Worm (Caenorhabditis elegans) whole organism, L1 larva: Measurements from ENCODE around the gene nhr-119.

Experiments
- C04F5.9 ChIP-seq: sonication (generic microtip); optimal IDR thresholded peaks from 2 replicates; lab custom pipeline; 2016; ENCODE audit warnings: missing genetic modification characterization, missing compliant biosample characterization
- Y116A8C.19 ChIP-seq: sonication (generic microtip); optimal IDR thresholded peaks from 2 replicates; lab custom pipeline; 2016; ENCODE audit warnings: missing compliant biosample characterization, missing genetic modification characterization, borderline replicate concordance
- blmp-1 ChIP-seq: fragments of 150-350 bp; optimal IDR thresholded peaks from 2 replicates; lab custom pipeline; 2014; ENCODE audit warnings: missing biosample characterization, missing genetic modification characterization
- ceh-8 ChIP-seq: fragments of 200-800 bp; sonication (Bioruptor generic); optimal IDR thresholded peaks from 2 replicates; lab custom pipeline; 2018; ENCODE audit warnings: mild to moderate bottlenecking, missing genetic modification characterization, moderate library complexity, missing compliant biosample characterization
- ceh-82 ChIP-seq, 3 experiments: fragments of 150-350 bp in 1 of 3; sonication (generic microtip) in 2 of 3; optimal IDR thresholded peaks; 2 replicates each; lab custom pipeline; 2014 to 2017; ENCODE audit warnings: missing biosample characterization in 3 of 3, missing genetic modification characterization in 3 of 3
- ceh-88 ChIP-seq: fragments of 200-800 bp; sonication (Bioruptor generic); IDR thresholded peaks from 2 replicates; pipeline ENCODE4 v1.3.6; 2022; ENCODE audit warnings: missing genetic modification characterization, missing compliant biosample characterization
- dpl-1 ChIP-seq, 3 experiments: fragments of 150-350 bp in 2 of 3; sonication (generic microtip) in 1 of 3; optimal IDR thresholded peaks; 2 replicates each; lab custom pipeline; 2014 to 2017; ENCODE audit warnings: missing biosample characterization in 3 of 3, missing genetic modification characterization in 3 of 3, missing genetic modification reagents in 3 of 3
- dsc-1 ChIP-seq: sonication (generic microtip); optimal IDR thresholded peaks from 2 replicates; lab custom pipeline; 2016; ENCODE audit warnings: mild to moderate bottlenecking, missing genetic modification characterization, missing compliant biosample characterization
- efl-1 ChIP-seq, 4 experiments: fragments of 150-350 bp; optimal IDR thresholded peaks in 3 of 4; peaks in 1 of 4; 1 replicate in 1 of 4; 2 replicates in 3 of 4; lab custom pipeline; 2014; ENCODE audit warnings: missing biosample characterization in 2 of 4, missing genetic modification characterization in 2 of 4, missing genetic modification reagents in 2 of 4
- efl-3 ChIP-seq: fragments of 200-800 bp; sonication (Bioruptor generic); optimal IDR thresholded peaks from 2 replicates; lab custom pipeline; 2018; ENCODE audit warnings: mild to moderate bottlenecking, missing genetic modification characterization, missing compliant biosample characterization
- egl-13 ChIP-seq: sonication (generic microtip); optimal IDR thresholded peaks from 2 replicates; lab custom pipeline; 2016; ENCODE audit warnings: missing genotype, missing genetic modification reagents, missing genetic modification characterization, missing compliant biosample characterization
- egl-27 ChIP-seq, 2 experiments: fragments of 150-350 bp in 1 of 2; sonication (generic microtip); optimal IDR thresholded peaks; 3 replicates each; lab custom pipeline; 2017 to 2018; ENCODE audit warnings: missing biosample characterization in 2 of 2, missing genetic modification characterization in 2 of 2, missing genetic modification reagents in 2 of 2
- elt-2 ChIP-seq: sonication (generic microtip); optimal IDR thresholded peaks from 2 replicates; lab custom pipeline; 2016; ENCODE audit warnings: missing genetic modification characterization, mild to moderate bottlenecking, inconsistent platforms, missing compliant biosample characterization, missing genetic modification reagents
- ets-5 ChIP-seq: fragments of 200-800 bp; sonication (Bioruptor generic); IDR thresholded peaks from 2 replicates; pipeline ENCODE4 v1.3.6; 2022; ENCODE audit warnings: missing genetic modification characterization, missing compliant biosample characterization
- fkh-10 ChIP-seq: sonication (generic microtip); optimal IDR thresholded peaks from 2 replicates; lab custom pipeline; 2017; ENCODE audit warnings: missing biosample characterization, missing genetic modification reagents, missing genetic modification characterization
- fkh-8 ChIP-seq: sonication (generic microtip); optimal IDR thresholded peaks from 2 replicates; lab custom pipeline; 2016; ENCODE audit warnings: mild to moderate bottlenecking, missing genetic modification characterization, missing compliant biosample characterization
- isw-1 ChIP-seq: fragments of 200-800 bp; sonication (Bioruptor generic); IDR thresholded peaks from 2 replicates; pipeline ENCODE4 v1.3.6; 2022; ENCODE audit warnings: missing genetic modification characterization, missing compliant biosample characterization
- jun-1 ChIP-seq: fragments of 150-350 bp; optimal IDR thresholded peaks from 2 replicates; lab custom pipeline; 2014; ENCODE audit warnings: missing biosample characterization, missing genetic modification reagents, missing genetic modification characterization
- lin-13 ChIP-seq: fragments of 150-350 bp; optimal IDR thresholded peaks from 2 replicates; lab custom pipeline; 2014; ENCODE audit warnings: missing biosample characterization, missing genetic modification reagents, missing genetic modification characterization
- lin-14 ChIP-seq: fragments of 200-800 bp; sonication (Bioruptor generic); optimal IDR thresholded peaks from 2 replicates; lab custom pipeline; 2018; ENCODE audit warnings: mild to moderate bottlenecking, missing genetic modification characterization, moderate library complexity, missing compliant biosample characterization
- lin-35 ChIP-seq, 2 experiments: fragments of 150-350 bp; optimal IDR thresholded peaks; 2 replicates each; lab custom pipeline; 2014; ENCODE audit warnings: missing biosample characterization in 2 of 2, missing genetic modification characterization in 2 of 2, missing genetic modification reagents in 2 of 2
- lsy-2 ChIP-seq, 2 experiments: fragments of 150-350 bp; optimal IDR thresholded peaks; 2 replicates each; lab custom pipeline; 2014; ENCODE audit warnings: missing biosample characterization in 2 of 2, missing genetic modification characterization in 2 of 2
- mab-9 ChIP-seq: fragments of 200-800 bp; sonication (Bioruptor generic); IDR thresholded peaks from 2 replicates; pipeline ENCODE4 v1.3.6; 2022; ENCODE audit warnings: missing genetic modification reagents, missing genetic modification characterization, missing compliant biosample characterization
- mep-1 ChIP-seq: fragments of 150-350 bp; optimal IDR thresholded peaks from 2 replicates; lab custom pipeline; 2014; ENCODE audit warnings: missing biosample characterization, missing genetic modification characterization
- nhr-11 ChIP-seq: fragments of 150-350 bp; optimal IDR thresholded peaks from 2 replicates; lab custom pipeline; 2014; ENCODE audit warnings: missing biosample characterization, missing genetic modification characterization
- nhr-19 ChIP-seq: fragments of 200-800 bp; sonication (Bioruptor generic); conservative IDR thresholded peaks from 2 replicates; pipeline ENCODE4 v1.3.6; 2022; ENCODE audit warnings: missing genetic modification characterization, missing compliant biosample characterization
- nhr-47 ChIP-seq: sonication (generic microtip); optimal IDR thresholded peaks from 2 replicates; lab custom pipeline; 2016; ENCODE audit warnings: mild to moderate bottlenecking, missing genetic modification characterization, moderate library complexity, missing compliant biosample characterization
- nhr-71 ChIP-seq: sonication (generic microtip); optimal IDR thresholded peaks from 2 replicates; lab custom pipeline; 2016; ENCODE audit warnings: mild to moderate bottlenecking, missing genetic modification characterization, moderate library complexity, missing compliant biosample characterization
- nhr-84 ChIP-seq: sonication (generic microtip); optimal IDR thresholded peaks from 2 replicates; lab custom pipeline; 2017; ENCODE audit warnings: missing biosample characterization, missing genetic modification characterization
- nhr-85 ChIP-seq: sonication (generic microtip); peaks from one replicate; lab custom pipeline; 2016; ENCODE audit warnings: missing genetic modification characterization, inconsistent platforms, missing compliant biosample characterization
- nhr-90 ChIP-seq: sonication (generic microtip); optimal IDR thresholded peaks from 2 replicates; lab custom pipeline; 2016; ENCODE audit warnings: mild to moderate bottlenecking, missing genetic modification characterization, missing compliant biosample characterization; ENCODE audit not compliant: poor library complexity
- pag-3 ChIP-seq: sonication (generic microtip); optimal IDR thresholded peaks from 2 replicates; lab custom pipeline; 2017; ENCODE audit warnings: missing genetic modification characterization, mild to moderate bottlenecking, missing compliant biosample characterization, antibody characterized with exemption, borderline replicate concordance; ENCODE audit not compliant: insufficient read depth
- pax-3 ChIP-seq: fragments of 200-800 bp; sonication (Bioruptor generic); optimal IDR thresholded peaks from 2 replicates; lab custom pipeline; 2018; ENCODE audit warnings: mild to moderate bottlenecking, missing genetic modification characterization, moderate library complexity, missing compliant biosample characterization
- pqm-1 ChIP-seq: sonication (generic microtip); optimal IDR thresholded peaks from 3 replicates; lab custom pipeline; 2017; ENCODE audit warnings: missing biosample characterization, missing genetic modification characterization
- skn-1 ChIP-seq: fragments of 150-350 bp; optimal IDR thresholded peaks from 2 replicates; lab custom pipeline; 2014; ENCODE audit warnings: missing biosample characterization, missing genetic modification characterization
- snpc-4 ChIP-seq: fragments of 150-350 bp; optimal IDR thresholded peaks from 2 replicates; lab custom pipeline; 2014; ENCODE audit warnings: missing biosample characterization, missing genetic modification characterization
- snu-23 ChIP-seq: sonication (generic microtip); optimal IDR thresholded peaks from 2 replicates; lab custom pipeline; 2016; ENCODE audit warnings: missing genetic modification characterization, missing compliant biosample characterization
- sox-4 ChIP-seq: sonication (generic microtip); optimal IDR thresholded peaks from 2 replicates; lab custom pipeline; 2016; ENCODE audit warnings: missing genetic modification characterization, missing compliant biosample characterization
- sup-37 ChIP-seq: fragments of 200-800 bp; sonication (Bioruptor generic); optimal IDR thresholded peaks from 2 replicates; lab custom pipeline; 2018; ENCODE audit warnings: mild to moderate bottlenecking, missing genetic modification characterization, missing compliant biosample characterization
- swsn-7 ChIP-seq: sonication (generic microtip); optimal IDR thresholded peaks from 2 replicates; lab custom pipeline; 2016; ENCODE audit warnings: missing genetic modification characterization, missing compliant biosample characterization
- tbx-2 ChIP-seq: sonication (generic microtip); optimal IDR thresholded peaks from 2 replicates; lab custom pipeline; 2016; ENCODE audit warnings: missing genetic modification characterization, missing compliant biosample characterization
- unc-130 ChIP-seq: fragments of 150-350 bp; optimal IDR thresholded peaks from 2 replicates; lab custom pipeline; 2017; ENCODE audit warnings: missing biosample characterization, missing genetic modification characterization, inconsistent platforms
- unc-30 ChIP-seq: sonication (generic microtip); optimal IDR thresholded peaks from 2 replicates; lab custom pipeline; 2017; ENCODE audit warnings: missing biosample characterization, missing genetic modification characterization
- unc-86 ChIP-seq: sonication (generic microtip); optimal IDR thresholded peaks from 2 replicates; lab custom pipeline; 2016; ENCODE audit warnings: missing genetic modification characterization, missing compliant biosample characterization
- xbp-1 ChIP-seq: sonication (generic microtip); optimal IDR thresholded peaks from 2 replicates; lab custom pipeline; 2016; ENCODE audit warnings: missing genetic modification characterization, missing compliant biosample characterization
- zag-1 ChIP-seq: fragments of 150-350 bp; optimal IDR thresholded peaks from 2 replicates; lab custom pipeline; 2014; ENCODE audit warnings: missing biosample characterization, missing genetic modification characterization

nhr-119 gene

ce11 chrII:2751278-2751677, 49.1 kb downstream of the nhr-119 start:
- TF ChIP-seq C04F5.9 (tag; lab: Kevin White, UChicago), result no peak
- no peak for TF ChIP-seq efl-3 (GFP tag; lab: Kevin White, UChicago)
- TF ChIP-seq nhr-85 (tag; lab: Kevin White, UChicago), result no peak

DNA sequence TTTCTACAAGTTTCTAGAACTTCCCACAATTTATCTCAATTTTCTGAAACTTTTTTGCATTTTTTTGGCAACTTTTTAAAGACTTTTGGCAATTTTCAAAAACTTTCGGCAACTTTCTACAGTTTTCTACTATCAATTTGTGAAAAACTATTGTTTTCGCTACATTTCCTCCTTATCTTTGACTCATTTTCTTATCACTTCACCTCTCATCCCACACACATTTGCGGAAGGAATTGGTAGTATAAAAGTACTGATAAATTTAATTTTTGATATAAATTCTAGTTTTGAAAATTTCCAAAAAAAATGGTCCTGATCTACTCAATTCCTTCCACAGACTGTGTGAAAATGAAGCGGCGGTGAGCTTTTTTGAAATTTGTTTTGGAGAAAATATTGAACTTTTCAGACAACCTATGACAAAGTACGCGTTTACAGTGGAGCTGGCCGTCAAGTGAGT, 50.8 kb downstream of the nhr-119 start, which contains the start of gene F29A7.4:
Gene F29A7.4 (plus strand): TSS at position 404 of the 454 bp plus-strand sequence.
- no peak for TF ChIP-seq nhr-90 (tag; lab: Kevin White, UChicago)
- no peak for TF ChIP-seq pax-3 (tag; lab: Kevin White, UChicago)
- no peak for TF ChIP-seq Y116A8C.19 (tag; lab: Kevin White, UChicago)
- no peak for TF ChIP-seq nhr-19 (GFP tag; lab: Robert Waterston, UW)
- TF ChIP-seq ets-5 (GFP tag; lab: Robert Waterston, UW), result no peak
- TF ChIP-seq ceh-88 (GFP tag; lab: Robert Waterston, UW), result no peak
- peak; percentile 72 for TF ChIP-seq elt-2 (tag; lab: Kevin White, UChicago)

- TF ChIP-seq nhr-11 (tag; lab: Kevin White, UChicago) (no peak), lin-14 (peak; percentile 95), lin-13 (GFP tag; lab: Kevin White, UChicago) (peak; percentile 4), zag-1 (peak; percentile 57), unc-130 (tag; lab: Kevin White, UChicago) (no peak), fkh-8 (tag; lab: Kevin White, UChicago) (peak; percentile 94), nhr-84 (tag; lab: Kevin White, UChicago) (no peak), dsc-1 (tag; lab: Kevin White, UChicago) (peak; percentile 46), xbp-1 (tag; lab: Kevin White, UChicago) (peak; percentile 42), ceh-82 (tag; optimal IDR thresholded peaks at IDR 0.05; lab: Kevin White, UChicago) (peak; percentile 50 to 64 (median 57)), dpl-1 (GFP tag; optimal IDR thresholded peaks at IDR 0.05; lab: Kevin White, UChicago) (peak in 2 of 3 experiments; percentile 10 to 11), mab-9 (GFP tag; lab: Robert Waterston, UW) (0 out of 2 replicates have a peak, but pooled peaks have one; percentile 29), sox-4 (peak; percentile 34), pag-3 (tag; lab: Kevin White, UChicago) (no peak), blmp-1 (no peak), snpc-4 (tag; lab: Kevin White, UChicago) (peak; percentile 66), mep-1 (tag; lab: Kevin White, UChicago) (peak; percentile 29), sup-37 (peak; percentile 11), jun-1 (tag; lab: Kevin White, UChicago) (peak; percentile 47), Y116A8C.19 (tag; lab: Kevin White, UChicago) (no peak), fkh-10 (peak; percentile 88), unc-86 (tag; lab: Kevin White, UChicago) (peak; percentile 67), nhr-47 (tag; lab: Kevin White, UChicago) (peak; percentile 78), egl-27 (tag; optimal IDR thresholded peaks at IDR 0.05; lab: Kevin White, UChicago) (no peak), pqm-1 (tag; lab: Kevin White, UChicago) (no peak), swsn-7 (tag; lab: Kevin White, UChicago) (peak; percentile 53), tbx-2 (tag; lab: Kevin White, UChicago) (peak; percentile 75), isw-1 (GFP tag; lab: Robert Waterston, UW) (peak; percentile 53), lsy-2 (tag; optimal IDR thresholded peaks at IDR 0.05; lab: Kevin White, UChicago) (peak; percentile 48 to 62), skn-1 (tag; lab: Kevin White, UChicago) (peak; percentile 9), lin-35 (GFP tag; optimal IDR thresholded peaks at IDR 0.05; lab: Kevin White, UChicago) (peak in 1 of 2 experiments; percentile 31), unc-30 (tag; lab: Kevin White, UChicago) (no peak), snu-23 (GFP tag; lab: Kevin White, UChicago) (peak; percentile 55), egl-13 (tag; lab: Kevin White, UChicago) (peak; percentile 79), ceh-8 (GFP tag; lab: Kevin White, UChicago) (peak; percentile 3), nhr-71 (peak; percentile 76), efl-1 (optimal IDR thresholded peaks at IDR 0.05; lab: Kevin White, UChicago) (peak; percentile 54 to 64), efl-1 (GFP tag; optimal IDR thresholded peaks at IDR 0.05 in 1 of 2; lab: Kevin White, UChicago) (peak in 1 of 2 experiments; percentile 18)
Observed at ce11 chrII:2747956-2748621, 52.3 kb downstream of the nhr-119 start.
